Fruit fly (Drosophila melanogaster): ENCODE data around the gene Nsun2.

Nsun2 gene

dm6 chrX:4113698-4114216 is at the start of gene Nsun2, which contains the start of gene dgt4:
Nsun2 (minus strand) TSS chrX:4113734.
dgt4 (plus strand) TSS chrX:4113701.
- TF ChIP-seq pan (optimal IDR thresholded peaks at IDR 0.05) (no peak), CG8478 (optimal IDR thresholded peaks at IDR 0.05) (no peak), psq (optimal IDR thresholded peaks at IDR 0.05) (no peak), Dll (optimal IDR thresholded peaks at IDR 0.05) (no peak), usp (GFP tag; optimal IDR thresholded peaks at IDR 0.05) (no peak), EcR (GFP tag; optimal IDR thresholded peaks at IDR 0.05) (no peak)

dm6 chrX:4150989-4151388 is 37.5 kb upstream of the Nsun2 start:
- no peak for TF ChIP-seq CG8478 (optimal IDR thresholded peaks at IDR 0.05)

DNA sequence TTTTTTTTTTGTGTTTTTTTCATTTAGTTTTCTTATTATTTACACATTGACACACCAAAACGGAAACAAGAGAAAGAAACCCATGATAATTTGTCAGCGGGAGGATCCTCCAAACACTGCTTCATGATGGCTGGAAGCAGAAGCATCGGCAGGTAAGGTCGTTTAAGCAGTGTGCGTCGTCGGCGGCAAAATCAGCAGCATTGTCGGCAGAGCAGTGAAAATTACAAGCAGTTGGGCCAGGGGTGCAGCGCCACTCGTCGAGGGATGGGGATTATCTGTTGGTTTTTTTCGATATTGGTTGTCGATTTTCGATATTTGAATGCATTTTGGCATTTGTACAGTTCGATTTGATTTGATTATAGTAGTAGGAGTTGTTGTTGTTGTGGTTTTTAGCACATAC is 25.5 kb upstream of the Nsun2 start:
- TF ChIP-seq Dll (optimal IDR thresholded peaks at IDR 0.05) = no peak
- no peak for TF ChIP-seq psq (optimal IDR thresholded peaks at IDR 0.05)
- TF ChIP-seq pan (optimal IDR thresholded peaks at IDR 0.05) = no peak
- no peak for TF ChIP-seq EcR (GFP tag; optimal IDR thresholded peaks at IDR 0.05)
- TF ChIP-seq CG8478 (optimal IDR thresholded peaks at IDR 0.05) = no peak
- TF ChIP-seq usp (GFP tag; optimal IDR thresholded peaks at IDR 0.05) = no peak

DNA sequence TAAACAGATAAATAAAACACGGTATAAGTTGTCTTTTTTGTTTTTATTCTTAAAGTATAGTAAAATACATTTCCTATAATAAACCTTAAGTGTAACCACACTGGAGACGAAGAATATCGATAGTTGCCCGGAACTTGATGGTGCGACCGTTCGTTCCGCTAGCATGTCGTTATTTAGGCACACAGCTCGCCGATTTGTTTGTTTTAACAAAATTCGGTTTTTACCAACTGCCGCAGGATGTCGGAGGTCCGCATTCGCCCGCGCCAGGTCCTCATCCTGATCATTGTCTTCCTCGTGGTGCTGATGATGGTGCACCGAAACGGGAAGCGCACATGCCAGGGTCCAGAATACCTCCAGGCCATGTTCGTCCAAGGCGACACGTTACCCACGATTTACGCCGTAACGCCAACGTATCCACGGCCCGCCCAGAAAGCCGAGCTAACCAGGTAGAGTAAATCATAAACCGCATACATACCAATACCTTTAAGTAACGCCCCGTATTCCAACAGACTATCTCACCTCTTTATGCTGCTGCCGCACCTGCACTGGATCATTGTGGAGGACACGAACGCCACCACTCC is 17.6 kb upstream of the Nsun2 start, which contains the start of gene GlcAT-I:
GlcAT-I (plus strand) TSS at position 163 of the 581 bp plus-strand sequence.
- TF ChIP-seq pan (optimal IDR thresholded peaks at IDR 0.05) = no peak
- TF ChIP-seq psq (optimal IDR thresholded peaks at IDR 0.05) = no peak

DNA sequence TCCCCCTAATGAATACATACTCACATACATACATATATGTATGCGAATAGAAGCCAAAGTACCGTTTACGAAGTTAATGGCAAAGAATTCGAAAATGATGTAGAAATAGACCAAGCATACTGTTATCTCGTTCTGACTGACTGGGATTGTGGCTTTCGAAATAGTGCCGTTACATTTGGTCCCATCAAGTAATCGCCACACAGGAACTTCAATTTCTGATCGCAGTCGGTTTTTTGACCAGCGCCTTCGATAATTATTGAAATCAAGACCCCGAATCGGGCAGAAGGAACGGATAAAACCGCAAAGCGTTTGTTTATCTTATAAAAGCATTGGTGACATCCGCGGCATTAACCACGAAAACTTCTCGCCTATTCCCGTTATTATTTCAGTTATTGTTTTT is 6.0 kb upstream of the Nsun2 start:
- no peak for TF ChIP-seq Dll (optimal IDR thresholded peaks at IDR 0.05)
- TF ChIP-seq CG8478 (optimal IDR thresholded peaks at IDR 0.05) = no peak
- no peak for TF ChIP-seq psq (optimal IDR thresholded peaks at IDR 0.05)
- no peak for TF ChIP-seq usp (GFP tag; optimal IDR thresholded peaks at IDR 0.05)
- TF ChIP-seq pan (optimal IDR thresholded peaks at IDR 0.05) = no peak
- TF ChIP-seq EcR (GFP tag; optimal IDR thresholded peaks at IDR 0.05) = no peak

dm6 chrX:4116834-4117736 is 3.6 kb upstream of the Nsun2 start, which contains the start of the genes tyf and Tip60:
tyf (plus strand) TSS chrX:4117020.
Tip60 (minus strand) TSS chrX:4117487.
- TF ChIP-seq usp (GFP tag; optimal IDR thresholded peaks at IDR 0.05) (no peak), CG8478 (optimal IDR thresholded peaks at IDR 0.05) (no peak), pan (optimal IDR thresholded peaks at IDR 0.05) (no peak), psq (optimal IDR thresholded peaks at IDR 0.05) (no peak), Dll (optimal IDR thresholded peaks at IDR 0.05) (no peak), EcR (GFP tag; optimal IDR thresholded peaks at IDR 0.05) (no peak)

DNA sequence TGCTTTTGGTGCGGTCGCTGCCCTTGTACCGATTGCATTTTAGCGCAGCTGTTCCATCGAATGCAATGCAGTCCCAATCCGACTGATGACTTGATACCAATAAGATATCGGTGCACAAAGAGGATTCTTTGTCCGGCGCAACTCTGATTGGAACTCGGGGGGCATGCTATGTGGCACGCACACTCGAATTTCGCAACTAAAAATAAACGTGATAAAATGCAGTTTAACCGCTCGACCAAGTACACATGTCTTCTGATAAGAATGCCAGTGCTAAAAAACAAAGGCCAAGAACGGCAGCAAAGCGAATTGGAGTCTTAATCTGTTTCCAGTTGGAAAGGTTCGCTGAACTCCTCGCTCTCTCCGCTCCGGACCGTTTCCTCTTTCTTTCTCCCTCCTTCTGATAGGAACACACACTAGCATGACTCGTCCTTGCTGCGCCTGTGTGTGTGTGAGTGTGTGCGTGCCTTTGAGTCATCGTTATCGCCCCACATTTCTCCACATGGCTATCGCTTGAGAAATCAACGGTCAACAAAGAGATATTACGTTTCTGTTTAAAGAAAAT is 4.8 kb downstream of the Nsun2 start:
- TF ChIP-seq CG8478 (optimal IDR thresholded peaks at IDR 0.05) = no peak
- TF ChIP-seq pan (optimal IDR thresholded peaks at IDR 0.05) = no peak
- no peak for TF ChIP-seq psq (optimal IDR thresholded peaks at IDR 0.05)
- no peak for TF ChIP-seq EcR (GFP tag; optimal IDR thresholded peaks at IDR 0.05)
- no peak for TF ChIP-seq Dll (optimal IDR thresholded peaks at IDR 0.05)
- TF ChIP-seq usp (GFP tag; optimal IDR thresholded peaks at IDR 0.05) = no peak

DNA sequence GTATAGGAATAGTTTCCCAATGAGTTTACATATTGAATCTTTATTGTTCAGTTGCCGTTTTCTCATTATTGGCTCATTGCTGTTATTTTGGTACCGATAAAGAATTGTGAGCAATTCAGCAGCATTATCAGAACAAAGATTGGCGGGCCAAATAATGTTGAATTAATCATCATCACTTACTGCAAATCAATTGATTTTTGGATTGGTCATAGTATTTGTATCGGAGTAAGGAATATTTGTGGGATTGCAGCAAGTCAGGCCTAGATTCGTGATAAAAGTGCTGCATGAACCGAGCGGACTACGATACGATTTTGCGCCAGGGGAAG is 5.5 kb downstream of the Nsun2 start:
- TF ChIP-seq psq (optimal IDR thresholded peaks at IDR 0.05) (no peak), pan (optimal IDR thresholded peaks at IDR 0.05) (no peak), EcR (GFP tag; optimal IDR thresholded peaks at IDR 0.05) (no peak), Dll (optimal IDR thresholded peaks at IDR 0.05) (no peak), usp (GFP tag; optimal IDR thresholded peaks at IDR 0.05) (no peak), CG8478 (optimal IDR thresholded peaks at IDR 0.05) (no peak)

dm6 chrX:4107261-4108113 is 6.0 kb downstream of the Nsun2 start:
- TF ChIP-seq CG8478 (optimal IDR thresholded peaks at IDR 0.05) (no peak), Dll (optimal IDR thresholded peaks at IDR 0.05) (no peak), pan (optimal IDR thresholded peaks at IDR 0.05) (no peak)

DNA sequence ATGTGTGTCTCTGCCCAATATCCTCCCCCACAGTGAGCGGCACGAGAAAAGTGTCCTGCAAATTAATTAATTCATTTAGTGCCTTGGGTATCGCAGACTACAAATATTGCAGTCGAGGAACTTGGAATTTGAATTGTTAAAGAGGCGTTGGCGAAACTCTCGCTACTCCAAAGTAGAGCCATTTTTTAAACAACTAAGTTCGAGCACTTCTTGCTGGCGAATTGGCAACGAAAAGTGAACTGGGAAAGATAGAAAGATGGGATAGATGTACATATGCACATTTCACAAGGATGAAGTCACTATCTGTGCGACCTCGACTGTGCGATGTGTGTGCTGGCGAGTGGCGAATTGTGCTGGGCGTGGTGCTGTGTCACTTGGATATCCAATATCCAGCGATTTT is 6.8 kb downstream of the Nsun2 start:
- TF ChIP-seq psq (optimal IDR thresholded peaks at IDR 0.05) (no peak), Dll (optimal IDR thresholded peaks at IDR 0.05) (no peak)

dm6 chrX:4106240-4106639 is 7.3 kb downstream of the Nsun2 start:
- no peak for TF ChIP-seq EcR (GFP tag; optimal IDR thresholded peaks at IDR 0.05)
- no peak for TF ChIP-seq psq (optimal IDR thresholded peaks at IDR 0.05)
- TF ChIP-seq CG8478 (optimal IDR thresholded peaks at IDR 0.05) = no peak
- TF ChIP-seq pan (optimal IDR thresholded peaks at IDR 0.05) = no peak
- no peak for TF ChIP-seq Dll (optimal IDR thresholded peaks at IDR 0.05)
- no peak for TF ChIP-seq usp (GFP tag; optimal IDR thresholded peaks at IDR 0.05)

- TF ChIP-seq Dll (optimal IDR thresholded peaks at IDR 0.05) (no peak), CG8478 (optimal IDR thresholded peaks at IDR 0.05) (no peak), usp (GFP tag; optimal IDR thresholded peaks at IDR 0.05) (no peak), psq (optimal IDR thresholded peaks at IDR 0.05) (no peak), pan (optimal IDR thresholded peaks at IDR 0.05) (no peak), EcR (GFP tag; optimal IDR thresholded peaks at IDR 0.05) (no peak)
Observed at dm6 chrX:4105830-4106233, 7.7 kb downstream of the Nsun2 start, which contains the start of gene cib. cib (plus strand) TSS chrX:4106113.

All from whole organism.